Fruit fly (Drosophila melanogaster): Measurements from ENCODE around the gene RYa-R.

The RYa-R gene

DNA sequence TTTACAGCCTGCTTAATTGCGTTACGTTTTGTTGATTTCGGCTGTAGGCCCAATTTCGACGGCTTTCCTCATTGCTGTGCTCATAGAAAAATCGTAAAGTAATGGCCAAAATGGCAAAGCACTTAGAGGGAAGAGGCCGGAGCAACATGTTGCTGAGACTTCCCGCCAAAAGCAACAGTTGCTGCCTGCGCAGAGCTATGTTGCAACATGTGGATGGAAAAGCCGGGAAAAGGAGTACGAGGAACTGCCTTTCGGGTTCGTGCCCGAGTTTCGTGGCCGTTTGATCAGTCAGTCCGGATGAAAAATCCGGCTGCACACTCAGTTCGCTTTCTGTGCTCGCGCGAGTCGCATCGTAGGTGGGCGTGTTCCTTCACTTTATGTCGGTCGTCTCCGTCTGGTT is at the start of gene RYa-R:
Gene RYa-R, plus strand, starts transcription at position 339 of the 400 bp plus-strand sequence.
- no peak for TF ChIP-seq CG33017 (tag; optimal IDR thresholded peaks at IDR 0.05)

- TF ChIP-seq kay (GFP tag; ENCODE audit: borderline replicate concordance) (peak; percentile 100), CG7101 (tag; optimal IDR thresholded peaks at IDR 0.05) (peak; percentile 29), bab1 (GFP tag; optimal IDR thresholded peaks at IDR 0.05) (peak; percentile 62), CG33017 (tag; optimal IDR thresholded peaks at IDR 0.05) (peak; percentile 55), Hr96 (GFP tag; optimal IDR thresholded peaks at IDR 0.05) (peak; percentile 85), Crg-1 (GFP tag; optimal IDR thresholded peaks at IDR 0.05) (no peak), CG1620 (GFP tag; optimal IDR thresholded peaks at IDR 0.05) (no peak), Clk (GFP tag; optimal IDR thresholded peaks at IDR 0.05) (no peak), Mnt (GFP tag; optimal IDR thresholded peaks at IDR 0.05) (peak; percentile 32), CG7045 (GFP tag; optimal IDR thresholded peaks at IDR 0.05) (peak; percentile 26), CG14711 (tag; optimal IDR thresholded peaks at IDR 0.05) (peak; percentile 1), pad (GFP tag; optimal IDR thresholded peaks at IDR 0.05) (no peak), CG5204 (GFP tag; optimal IDR thresholded peaks at IDR 0.05) (peak; percentile 75), cic (GFP tag; optimal IDR thresholded peaks at IDR 0.05) (peak; percentile 32), toe (GFP tag; optimal IDR thresholded peaks at IDR 0.05) (peak; percentile 89), cnc (optimal IDR thresholded peaks at IDR 0.05) (no peak), CG11617 (GFP tag; optimal IDR thresholded peaks at IDR 0.05) (peak; percentile 59), ovo (GFP tag; optimal IDR thresholded peaks at IDR 0.05) (no peak), CG12768 (GFP tag; optimal IDR thresholded peaks at IDR 0.05) (peak; percentile 98), tj (GFP tag; optimal IDR thresholded peaks at IDR 0.05) (peak; percentile 48)
These were observed 49.4 kb upstream of the RYa-R start, which contains the start of gene Spag1 for dm6 chr3R:26947296-26947880. Gene Spag1 (plus strand): TSS chr3R:26947830.

DNA sequence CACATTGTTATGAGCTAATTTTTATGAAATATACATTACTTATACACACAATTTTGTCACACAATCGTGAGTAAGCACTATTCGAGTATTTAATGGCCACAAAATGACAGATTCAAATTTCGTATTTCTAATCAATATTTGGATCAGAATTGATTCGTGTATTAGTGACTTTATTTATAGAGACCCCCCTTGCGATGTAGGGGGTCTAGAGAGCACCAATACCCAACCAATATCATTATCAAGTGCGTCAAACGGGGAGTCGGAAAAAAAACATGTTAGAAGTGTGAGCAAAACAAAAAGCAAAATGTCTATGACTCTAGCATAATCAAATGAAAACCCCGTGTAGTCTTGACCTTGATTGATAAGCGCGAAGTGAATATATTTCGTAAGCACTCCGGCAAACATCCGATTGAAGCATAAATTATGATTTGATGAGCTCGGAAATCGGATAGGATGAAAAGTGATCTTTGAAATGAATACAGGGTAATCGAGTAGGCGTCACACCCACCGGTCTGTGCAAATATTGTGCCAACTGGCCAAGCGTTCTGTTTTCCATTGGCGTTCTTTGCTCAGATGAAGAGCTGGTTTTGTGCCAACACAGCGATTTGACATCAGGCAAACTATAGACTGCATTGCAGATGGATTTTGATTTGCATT is 44.5 kb upstream of the RYa-R start:
- TF ChIP-seq ovo (GFP tag; optimal IDR thresholded peaks at IDR 0.05) (no peak), Clk (GFP tag; optimal IDR thresholded peaks at IDR 0.05) (no peak), Crg-1 (GFP tag; optimal IDR thresholded peaks at IDR 0.05) (no peak), CG1620 (GFP tag; optimal IDR thresholded peaks at IDR 0.05) (no peak), cnc (optimal IDR thresholded peaks at IDR 0.05) (no peak), Mnt (GFP tag; optimal IDR thresholded peaks at IDR 0.05) (no peak), kay (GFP tag; ENCODE audit: borderline replicate concordance) (no peak), CG5204 (GFP tag; optimal IDR thresholded peaks at IDR 0.05) (no peak), CG7101 (tag; optimal IDR thresholded peaks at IDR 0.05) (no peak), Hr96 (GFP tag; optimal IDR thresholded peaks at IDR 0.05) (no peak), pad (GFP tag; optimal IDR thresholded peaks at IDR 0.05) (no peak), bab1 (GFP tag; optimal IDR thresholded peaks at IDR 0.05) (no peak), CG12768 (GFP tag; optimal IDR thresholded peaks at IDR 0.05) (no peak), CG7045 (GFP tag; optimal IDR thresholded peaks at IDR 0.05) (no peak), toe (GFP tag; optimal IDR thresholded peaks at IDR 0.05) (no peak), CG14711 (tag; optimal IDR thresholded peaks at IDR 0.05) (no peak)

DNA sequence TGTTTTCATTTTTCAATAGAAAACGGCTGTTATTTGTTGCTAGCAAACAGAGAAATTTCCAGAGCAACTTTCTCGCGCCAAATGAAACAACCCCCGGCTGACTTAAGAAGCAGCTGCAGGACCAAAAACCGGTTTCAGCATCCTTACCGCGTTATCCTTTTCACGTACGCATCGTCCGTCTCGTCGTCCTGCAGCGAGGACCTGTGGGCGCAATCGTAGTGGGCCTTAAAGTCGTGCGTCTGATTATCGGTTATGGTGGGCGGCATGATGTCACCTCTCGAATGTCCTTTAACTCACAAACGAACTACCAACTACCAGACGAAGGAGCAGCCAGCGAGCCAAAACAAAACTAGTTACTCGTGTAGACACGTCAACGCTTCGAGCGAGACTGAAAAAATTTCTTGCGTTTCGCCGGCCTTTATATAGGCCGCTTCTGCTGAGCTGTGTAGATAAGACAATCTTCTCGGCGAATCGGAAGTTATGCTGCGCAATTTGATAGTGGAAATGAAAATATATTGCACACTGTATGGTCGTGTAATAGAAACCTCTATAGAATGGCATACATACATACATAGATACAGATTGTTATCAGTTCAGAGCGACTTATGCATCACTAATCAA is 43.8 kb upstream of the RYa-R start:
- TF ChIP-seq CG1620 (GFP tag; optimal IDR thresholded peaks at IDR 0.05) (no peak), Hr96 (GFP tag; optimal IDR thresholded peaks at IDR 0.05) (no peak), ovo (GFP tag; optimal IDR thresholded peaks at IDR 0.05) (no peak), CG12768 (GFP tag; optimal IDR thresholded peaks at IDR 0.05) (no peak)

DNA sequence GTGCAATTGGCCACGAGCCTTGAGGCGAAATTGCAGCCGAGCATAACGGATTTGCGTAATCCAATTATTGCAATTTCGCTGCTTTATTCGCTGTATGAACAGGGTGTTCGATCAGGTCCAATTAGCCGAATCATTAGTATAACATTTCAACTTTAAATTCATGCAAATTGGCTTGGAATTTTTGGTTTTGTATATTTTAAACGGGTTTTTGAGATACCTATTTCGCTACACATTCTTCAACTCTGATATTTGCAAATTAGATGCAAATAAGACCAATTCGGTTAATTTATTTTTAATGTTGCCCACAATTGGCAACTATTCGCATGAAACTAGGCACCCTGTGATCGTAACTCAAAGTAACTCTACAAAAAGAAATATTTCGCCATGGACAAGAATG is 43.3 kb upstream of the RYa-R start:
- TF ChIP-seq CG7101 (tag; optimal IDR thresholded peaks at IDR 0.05) = peak; percentile 82
- TF ChIP-seq tj (GFP tag; optimal IDR thresholded peaks at IDR 0.05) = peak; percentile 70
- peak; percentile 35 for TF ChIP-seq Clk (GFP tag; optimal IDR thresholded peaks at IDR 0.05)
- TF ChIP-seq Hr96 (GFP tag; optimal IDR thresholded peaks at IDR 0.05) = peak; percentile 80
- peak; percentile 35 for TF ChIP-seq Mnt (GFP tag; optimal IDR thresholded peaks at IDR 0.05)
- peak; percentile 99 for TF ChIP-seq bab1 (GFP tag; optimal IDR thresholded peaks at IDR 0.05)
- TF ChIP-seq Crg-1 (GFP tag; optimal IDR thresholded peaks at IDR 0.05) = peak; percentile 91
- TF ChIP-seq ovo (GFP tag; optimal IDR thresholded peaks at IDR 0.05) = no peak
- TF ChIP-seq CG11617 (GFP tag; optimal IDR thresholded peaks at IDR 0.05) = peak; percentile 51
- no peak for TF ChIP-seq cnc (optimal IDR thresholded peaks at IDR 0.05)
- TF ChIP-seq kay (GFP tag; ENCODE audit: borderline replicate concordance) = no peak
- TF ChIP-seq CG33017 (tag; optimal IDR thresholded peaks at IDR 0.05) = peak; percentile 40
- TF ChIP-seq CG7045 (GFP tag; optimal IDR thresholded peaks at IDR 0.05) = peak; percentile 35
- TF ChIP-seq toe (GFP tag; optimal IDR thresholded peaks at IDR 0.05) = peak; percentile 45
- TF ChIP-seq CG14711 (tag; optimal IDR thresholded peaks at IDR 0.05) = peak; percentile 85
- no peak for TF ChIP-seq CG12768 (GFP tag; optimal IDR thresholded peaks at IDR 0.05)
- peak; percentile 48 for TF ChIP-seq CG5204 (GFP tag; optimal IDR thresholded peaks at IDR 0.05)
- TF ChIP-seq CG1620 (GFP tag; optimal IDR thresholded peaks at IDR 0.05) = peak; percentile 92
- TF ChIP-seq pad (GFP tag; optimal IDR thresholded peaks at IDR 0.05) = peak; percentile 73
- TF ChIP-seq cic (GFP tag; optimal IDR thresholded peaks at IDR 0.05) = no peak

Measured in whole organism, adult.